Fruit fly (Drosophila melanogaster) whole organism, embryonic: Measurements from ENCODE around the gene Usp8.

Source experiments
- Abd-B ChIP-seq: fragments of 200-800 bp; sonication (Bioruptor generic); optimal IDR thresholded peaks from 2 replicates; lab custom pipeline; 2018; ENCODE audit warnings: missing biosample characterization, mild to moderate bottlenecking, missing genetic modification characterization, moderate library complexity
- Atf6 ChIP-seq: fragments of 200-800 bp; sonication (Bioruptor generic); IDR thresholded peaks from 2 replicates; pipeline ENCODE4 v1.3.6; 2022; ENCODE audit warnings: missing biosample characterization, missing genetic modification characterization
- Bdp1 ChIP-seq: fragments of 200-800 bp; sonication (Bioruptor generic); optimal IDR thresholded peaks from 3 replicates; lab custom pipeline; 2016; ENCODE audit warnings: missing biosample characterization, missing genetic modification characterization
- CG10321 ChIP-seq: fragments of 200-800 bp; sonication (Bioruptor generic); IDR thresholded peaks from 2 replicates; pipeline ENCODE4 v1.3.6; 2022; ENCODE audit warnings: missing biosample characterization, missing genetic modification characterization
- CG11696 ChIP-seq: fragments of 200-800 bp; sonication (Bioruptor generic); IDR thresholded peaks from 2 replicates; pipeline ENCODE4 v1.3.6; 2022; ENCODE audit warnings: missing biosample characterization, missing genetic modification characterization
- CG14441 ChIP-seq: fragments of 200-800 bp; sonication (Bioruptor generic); IDR thresholded peaks from 2 replicates; pipeline ENCODE4 v1.3.6; 2022; ENCODE audit warnings: missing biosample characterization, missing genetic modification characterization
- CG15514 ChIP-seq: fragments of 200-800 bp; sonication (Bioruptor generic); optimal IDR thresholded peaks from 3 replicates; lab custom pipeline; 2017; ENCODE audit warnings: missing biosample characterization, missing genetic modification characterization, mild to moderate bottlenecking, moderate library complexity, missing genetic modification reagents
- CG16779 ChIP-seq: fragments of 200-800 bp; sonication (Bioruptor generic); IDR thresholded peaks from 2 replicates; pipeline ENCODE4 v1.3.6; 2022; ENCODE audit warnings: missing biosample characterization, missing genetic modification characterization
- CG16815 ChIP-seq: fragments of 200-800 bp; sonication (Bioruptor generic); optimal IDR thresholded peaks from 3 replicates; lab custom pipeline; 2017; ENCODE audit warnings: missing biosample characterization, mild to moderate bottlenecking, missing genetic modification characterization
- CG18011 ChIP-seq: fragments of 200-800 bp; sonication (Bioruptor generic); optimal IDR thresholded peaks from 2 replicates; lab custom pipeline; 2017; ENCODE audit warnings: missing biosample characterization, missing genetic modification characterization, mild to moderate bottlenecking, moderate library complexity, missing genotype
- CG2120 ChIP-seq: fragments of 200-800 bp; sonication (Bioruptor generic); optimal IDR thresholded peaks from 3 replicates; lab custom pipeline; 2016; ENCODE audit warnings: missing biosample characterization, missing genetic modification characterization
- CG31388 ChIP-seq: fragments of 200-800 bp; sonication (Bioruptor generic); optimal IDR thresholded peaks from 2 replicates; lab custom pipeline; 2016; ENCODE audit warnings: missing biosample characterization, missing genetic modification characterization
- CG3847 ChIP-seq: fragments of 200-800 bp; sonication (Bioruptor generic); IDR thresholded peaks from 2 replicates; pipeline ENCODE4 v1.3.6; 2022; ENCODE audit warnings: missing biosample characterization, missing genetic modification characterization
- CG6683 ChIP-seq: fragments of 200-800 bp; sonication (Bioruptor generic); optimal IDR thresholded peaks from 2 replicates; lab custom pipeline; 2017; ENCODE audit warnings: missing biosample characterization, mild to moderate bottlenecking, missing genetic modification characterization, missing genetic modification reagents
- CG7963 ChIP-seq: fragments of 200-800 bp; sonication (Bioruptor generic); IDR thresholded peaks from 3 replicates; pipeline ENCODE4 v1.3.6; 2022; ENCODE audit warnings: missing biosample characterization, missing genetic modification characterization; ENCODE audit not compliant: partially characterized antibody
- CG7987 ChIP-seq: fragments of 200-800 bp; sonication (Bioruptor generic); optimal IDR thresholded peaks from 2 replicates; lab custom pipeline; 2018; ENCODE audit warnings: missing biosample characterization, mild to moderate bottlenecking, missing genetic modification characterization, moderate library complexity
- CkIIα-i1 ChIP-seq: fragments of 200-800 bp; sonication (Bioruptor generic); IDR thresholded peaks from 2 replicates; pipeline ENCODE4 v1.3.6; 2022; ENCODE audit warnings: missing biosample characterization, missing genetic modification characterization
- D ChIP-seq, 2 experiments: fragments of 200-800 bp in 1 of 2; fragments of >200 bp in 1 of 2; sonication (Bioruptor generic) in 1 of 2; optimal IDR thresholded peaks; 2 replicates in 1 of 2; 3 replicates in 1 of 2; lab custom pipeline; 2017; ENCODE audit warnings: mild to moderate bottlenecking in 1 of 2, missing biosample characterization in 1 of 2, missing genetic modification characterization in 1 of 2, missing genetic modification reagents in 1 of 2
- D19B ChIP-seq: fragments of 200-800 bp; sonication (Bioruptor generic); optimal IDR thresholded peaks from 2 replicates; lab custom pipeline; 2017; ENCODE audit warnings: missing biosample characterization, mild to moderate bottlenecking, missing genetic modification characterization
- Dip3 ChIP-seq: fragments of 200-800 bp; sonication (Bioruptor generic); optimal IDR thresholded peaks from 3 replicates; lab custom pipeline; 2016; ENCODE audit warnings: missing biosample characterization, missing genetic modification characterization
- Dll ChIP-seq: fragments of 200-800 bp; sonication (Bioruptor generic); IDR thresholded peaks from 4 replicates; pipeline ENCODE4 v1.3.6; 2022; ENCODE audit warnings: missing biosample characterization, missing genetic modification characterization; ENCODE audit not compliant: partially characterized antibody
- Doc2 ChIP-seq: fragments of 200-800 bp; sonication (Bioruptor generic); IDR thresholded peaks from 2 replicates; pipeline ENCODE4 v1.3.6; 2022; ENCODE audit warnings: missing biosample characterization, missing genetic modification characterization
- Ets97D ChIP-seq: fragments of 200-800 bp; sonication (Bioruptor generic); optimal IDR thresholded peaks from 3 replicates; lab custom pipeline; 2016; ENCODE audit warnings: missing biosample characterization, missing genetic modification characterization
- HLHmδ ChIP-seq: fragments of 200-800 bp; sonication (Bioruptor generic); optimal IDR thresholded peaks from 2 replicates; lab custom pipeline; 2018; ENCODE audit warnings: missing biosample characterization, mild to moderate bottlenecking, missing genetic modification characterization, moderate library complexity
- Hsf ChIP-seq: fragments of 200-800 bp; sonication (Bioruptor generic); optimal IDR thresholded peaks from 3 replicates; lab custom pipeline; 2016; ENCODE audit warnings: missing biosample characterization, missing genetic modification characterization
- Lim3 ChIP-seq: fragments of 200-800 bp; sonication (Bioruptor generic); IDR thresholded peaks from 2 replicates; pipeline ENCODE4 v1.3.6; 2022; ENCODE audit warnings: missing biosample characterization, missing genetic modification characterization
- MESR4 ChIP-seq: fragments of 200-800 bp; sonication (Bioruptor generic); optimal IDR thresholded peaks from 2 replicates; lab custom pipeline; 2018; ENCODE audit warnings: missing biosample characterization, mild to moderate bottlenecking, missing genetic modification characterization, moderate library complexity
- Med ChIP-seq: fragments of 200-800 bp; sonication (Bioruptor generic); peaks from one replicate; lab custom pipeline; 2016; ENCODE audit warnings: missing biosample characterization, missing genetic modification characterization, mild to moderate bottlenecking, inconsistent platforms, moderate library complexity
- Oli ChIP-seq: fragments of 200-800 bp; sonication (Bioruptor generic); optimal IDR thresholded peaks from 2 replicates; lab custom pipeline; 2018; ENCODE audit warnings: missing biosample characterization, mild to moderate bottlenecking, missing genetic modification characterization, moderate library complexity
- Rfx ChIP-seq: fragments of 200-800 bp; sonication (Bioruptor generic); IDR thresholded peaks from 2 replicates; pipeline ENCODE4 v1.3.6; 2022; ENCODE audit warnings: missing biosample characterization, missing genetic modification characterization
- Xbp1 ChIP-seq: fragments of 200-800 bp; sonication (Bioruptor generic); optimal IDR thresholded peaks from 3 replicates; lab custom pipeline; 2016; ENCODE audit warnings: missing biosample characterization, mild to moderate bottlenecking, missing genetic modification characterization
- ase ChIP-seq: fragments of 200-800 bp; sonication (Bioruptor generic); IDR thresholded peaks from 3 replicates; pipeline ENCODE4 v1.3.6; 2022; ENCODE audit warnings: missing biosample characterization, missing genetic modification characterization
- caup ChIP-seq: fragments of 200-800 bp; sonication (Bioruptor generic); optimal IDR thresholded peaks from 3 replicates; lab custom pipeline; 2017; ENCODE audit warnings: missing biosample characterization, mild to moderate bottlenecking, missing genetic modification characterization, moderate library complexity; ENCODE audit not compliant: severe bottlenecking
- ci ChIP-seq: fragments of 200-800 bp; sonication (Bioruptor generic); IDR thresholded peaks from 3 replicates; pipeline ENCODE4 v1.3.6; 2022; ENCODE audit warnings: missing biosample characterization, missing genetic modification characterization
- corto ChIP-seq: fragments of 200-800 bp; sonication (Bioruptor generic); optimal IDR thresholded peaks from 2 replicates; lab custom pipeline; 2016; ENCODE audit warnings: missing biosample characterization, mild to moderate bottlenecking, missing genetic modification characterization, moderate library complexity
- crp ChIP-seq, 2 experiments: fragments of 200-800 bp; sonication (Bioruptor generic); optimal IDR thresholded peaks; 2 replicates in 1 of 2; 3 replicates in 1 of 2; lab custom pipeline; 2017; ENCODE audit warnings: missing biosample characterization in 2 of 2, missing genetic modification characterization in 2 of 2, mild to moderate bottlenecking in 1 of 2, moderate library complexity in 1 of 2
- fd3F ChIP-seq: fragments of 200-800 bp; sonication (Bioruptor generic); optimal IDR thresholded peaks from 2 replicates; lab custom pipeline; 2018; ENCODE audit warnings: missing biosample characterization, mild to moderate bottlenecking, missing genetic modification characterization, moderate library complexity
- fru ChIP-seq: fragments of >200 bp; optimal IDR thresholded peaks from 2 replicates; lab custom pipeline; 2017
- jing ChIP-seq: fragments of 200-800 bp; sonication (Bioruptor generic); optimal IDR thresholded peaks from 2 replicates; lab custom pipeline; 2018; ENCODE audit warnings: missing biosample characterization, mild to moderate bottlenecking, missing genetic modification characterization
- kah ChIP-seq: fragments of 200-800 bp; sonication (Bioruptor generic); optimal IDR thresholded peaks from 2 replicates; lab custom pipeline; 2018; ENCODE audit warnings: missing biosample characterization, mild to moderate bottlenecking, missing genetic modification characterization
- lmd ChIP-seq: fragments of 200-800 bp; sonication (Bioruptor generic); IDR thresholded peaks from 2 replicates; pipeline ENCODE4 v1.3.6; 2022; ENCODE audit warnings: missing biosample characterization, missing genetic modification characterization
- onecut ChIP-seq: fragments of 200-800 bp; sonication (Bioruptor generic); IDR thresholded peaks from 2 replicates; pipeline ENCODE4 v1.3.6; 2022; ENCODE audit warnings: missing biosample characterization, missing genetic modification characterization
- rib ChIP-seq: fragments of 200-800 bp; sonication (Bioruptor generic); IDR thresholded peaks from 2 replicates; pipeline ENCODE4 v1.3.6; 2022; ENCODE audit warnings: missing biosample characterization, missing genetic modification characterization
- sc ChIP-seq, 3 experiments: fragments of >200 bp in 2 of 3; fragments of 200-800 bp in 1 of 3; sonication (Bioruptor generic) in 1 of 3; optimal IDR thresholded peaks; 2 replicates in 2 of 3; 3 replicates in 1 of 3; lab custom pipeline; 2017; ENCODE audit warnings: mild to moderate bottlenecking in 1 of 3, missing biosample characterization in 1 of 3, missing genetic modification characterization in 1 of 3, missing genetic modification reagents in 1 of 3
- ssp ChIP-seq: fragments of 200-800 bp; sonication (Bioruptor generic); IDR thresholded peaks from 2 replicates; pipeline ENCODE4 v1.3.6; 2022; ENCODE audit warnings: missing biosample characterization, missing genetic modification characterization
- tap ChIP-seq: fragments of 200-800 bp; optimal IDR thresholded peaks from 3 replicates; lab custom pipeline; 2019; ENCODE audit warnings: missing biosample characterization, mild to moderate bottlenecking, missing genetic modification characterization, moderate library complexity
- tx ChIP-seq: fragments of 200-800 bp; sonication (Bioruptor generic); optimal IDR thresholded peaks from 2 replicates; lab custom pipeline; 2016; ENCODE audit warnings: missing biosample characterization, missing genetic modification characterization
- wor ChIP-seq: fragments of 200-800 bp; sonication (Bioruptor generic); IDR thresholded peaks from 2 replicates; pipeline ENCODE4 v1.3.6; 2022; ENCODE audit warnings: missing biosample characterization, missing genetic modification characterization

Usp8 gene

dm6 chr3R:21184373-21185132 is 50.5 kb downstream of the Usp8 start (continued):
- TF ChIP-seq CG16815 (GFP tag; lab: Kevin White, UChicago) = peak; percentile 58
- TF ChIP-seq Hsf (GFP tag; lab: Kevin White, UChicago) = peak; percentile 80
- no peak for TF ChIP-seq sc (optimal IDR thresholded peaks at IDR 0.05; lab: Kevin White, UChicago)
- TF ChIP-seq sc (GFP tag; optimal IDR thresholded peaks at IDR 0.05; lab: Kevin White, UChicago) = peak; percentile 50
- TF ChIP-seq Med (GFP tag; lab: Kevin White, UChicago) = peak; percentile 98
- no peak for TF ChIP-seq MESR4 (GFP tag; lab: Kevin White, UChicago)
- peak; percentile 63 for TF ChIP-seq Ets97D
- TF ChIP-seq onecut (GFP tag; lab: Robert Waterston, UW) = peak; percentile 74
- peak; percentile 83 for TF ChIP-seq CG7987 (GFP tag; lab: Kevin White, UChicago)
- no peak for TF ChIP-seq Doc2 (GFP tag; lab: Robert Waterston, UW)
- TF ChIP-seq Atf6 = peak; percentile 63
- TF ChIP-seq Lim3 = no peak
- TF ChIP-seq CG15514 (GFP tag; lab: Kevin White, UChicago) = peak; percentile 83
- no peak for TF ChIP-seq D (optimal IDR thresholded peaks at IDR 0.05; lab: Kevin White, UChicago)
- TF ChIP-seq D (GFP tag; optimal IDR thresholded peaks at IDR 0.05; lab: Kevin White, UChicago) = peak; percentile 58
- TF ChIP-seq caup = peak; percentile 87
- TF ChIP-seq CG14441 (GFP tag; lab: Robert Waterston, UW) = peak; percentile 53; the same call in 1 of the 2 replicates
- peak; percentile 53 for TF ChIP-seq CG18011 (GFP tag; lab: Kevin White, UChicago)
- TF ChIP-seq Bdp1 (GFP tag; lab: Kevin White, UChicago) = peak; percentile 82
- TF ChIP-seq CG11696 (GFP tag; lab: Robert Waterston, UW) = 0 out of 2 replicates have a peak, but pooled peaks have one; percentile 22
- no peak for TF ChIP-seq CkIIα-i1 (GFP tag; lab: Robert Waterston, UW)
- no peak for TF ChIP-seq Dll (GFP tag; lab: Robert Waterston, UW)
- TF ChIP-seq lmd (GFP tag; lab: Robert Waterston, UW) = peak; percentile 73
- peak; percentile 55 for TF ChIP-seq Abd-B (GFP tag; lab: Kevin White, UChicago)
- peak; percentile 4 for TF ChIP-seq fd3F (GFP tag; lab: Kevin White, UChicago)
- TF ChIP-seq tx (GFP tag; lab: Kevin White, UChicago) = peak; percentile 58
- peak in 1 of 2 experiments; percentile 34 for TF ChIP-seq crp (GFP tag; optimal IDR thresholded peaks at IDR 0.05; lab: Kevin White, UChicago)
- peak; percentile 61 for TF ChIP-seq jing (GFP tag; lab: Kevin White, UChicago)
- peak; percentile 55; the same call in 1 of the 2 replicates for TF ChIP-seq CG16779 (GFP tag; lab: Robert Waterston, UW)
- peak; percentile 28; the same call in 1 of the 2 replicates for TF ChIP-seq CG10321 (GFP tag; lab: Robert Waterston, UW)
- TF ChIP-seq kah = peak; percentile 18
- no peak for TF ChIP-seq fru
- no peak for TF ChIP-seq CG7963 (GFP tag; lab: Robert Waterston, UW)
- peak; percentile 70 for TF ChIP-seq CG3847 (GFP tag; lab: Robert Waterston, UW)
- TF ChIP-seq Xbp1 (GFP tag; lab: Kevin White, UChicago) = peak; percentile 87
- peak; percentile 90 for TF ChIP-seq Rfx (GFP tag; lab: Robert Waterston, UW)
- TF ChIP-seq ase (GFP tag; lab: Robert Waterston, UW) = peak; percentile 70; the same call in 2 of the 3 replicates
- peak; percentile 59 for TF ChIP-seq HLHmδ (GFP tag; lab: Kevin White, UChicago)
- peak; percentile 47 for TF ChIP-seq CG6683 (GFP tag; lab: Kevin White, UChicago)
- TF ChIP-seq corto = no peak
- TF ChIP-seq tap (tag; lab: Kevin White, UChicago) = no peak
- no peak; the same call in 1 of the 2 replicates for TF ChIP-seq wor (GFP tag; lab: Robert Waterston, UW)
- peak; percentile 89 for TF ChIP-seq ci (GFP tag; lab: Robert Waterston, UW)
- no peak for TF ChIP-seq rib (GFP tag; lab: Robert Waterston, UW)
- TF ChIP-seq D19B (GFP tag; lab: Kevin White, UChicago) = peak; percentile 36
- TF ChIP-seq Oli = peak; percentile 53
- TF ChIP-seq Dip3 (GFP tag; lab: Kevin White, UChicago) = peak; percentile 63
- peak; percentile 43 for TF ChIP-seq ssp (GFP tag; lab: Robert Waterston, UW)
- TF ChIP-seq CG31388 (GFP tag; lab: Kevin White, UChicago) = peak; percentile 50
- TF ChIP-seq CG2120 (GFP tag; lab: Kevin White, UChicago) = peak; percentile 61
